Worm (Caenorhabditis elegans): ENCODE data around the gene Y57A10C.11.

Y57A10C.11 gene

DNA sequence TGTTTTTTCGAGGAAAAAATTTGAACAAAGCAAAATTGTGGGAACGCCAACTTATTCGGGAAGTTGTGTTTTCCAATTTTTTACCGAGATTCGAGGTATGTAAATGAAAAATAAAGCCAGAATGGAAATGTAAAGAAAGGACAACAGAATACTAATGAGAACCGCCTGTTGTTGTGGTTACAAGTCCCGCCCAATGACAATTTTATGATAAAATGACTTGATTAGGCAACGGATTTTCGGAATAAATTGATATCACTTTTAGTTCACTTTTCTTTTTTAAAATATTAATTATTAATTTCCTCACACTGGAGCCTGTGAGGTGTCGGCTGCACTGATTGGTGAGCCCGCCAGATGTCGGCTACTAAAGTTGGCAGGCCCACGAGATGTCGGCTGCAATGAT is 17.7 kb upstream of the Y57A10C.11 start, which contains the start of gene dct-12:
Gene dct-12, minus strand, starts transcription at position 101 of the 400 bp plus-strand sequence.
- TF ChIP-seq mab-9 (GFP tag; IDR thresholded peaks at IDR 0.05) (no peak), snu-23 (GFP tag; optimal IDR thresholded peaks at IDR 0.05) (no peak)

DNA sequence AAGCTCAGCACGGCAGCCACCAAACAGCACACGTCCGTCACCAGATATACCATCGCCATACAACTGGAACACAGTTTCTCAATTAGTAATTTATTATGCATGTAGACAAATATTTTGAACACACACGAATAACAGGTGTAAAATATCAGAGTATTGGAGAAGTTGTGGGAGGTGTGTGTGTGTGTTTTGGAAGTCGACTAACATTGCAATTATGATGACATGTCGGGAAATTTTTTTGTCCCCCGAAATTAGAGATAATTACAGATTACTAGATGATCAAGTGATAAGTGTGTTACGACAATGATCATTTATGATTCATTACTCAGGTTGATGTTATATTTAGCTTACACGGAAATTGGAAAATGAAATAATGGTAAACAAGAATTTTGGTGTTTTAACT is 15.0 kb upstream of the Y57A10C.11 start, which contains the start of gene Y57A10C.8:
Gene Y57A10C.8, minus strand, starts transcription at position 101 of the 400 bp plus-strand sequence.
- TF ChIP-seq nhr-76 (tag; optimal IDR thresholded peaks at IDR 0.05) = no peak
- TF ChIP-seq ets-5 (GFP tag; IDR thresholded peaks at IDR 0.05) = no peak
- no peak for TF ChIP-seq lin-39 (tag; optimal IDR thresholded peaks at IDR 0.05)
- no peak for TF ChIP-seq egl-13 (tag; optimal IDR thresholded peaks at IDR 0.05)
- TF ChIP-seq unc-86 (tag; optimal IDR thresholded peaks at IDR 0.05) = no peak
- no peak for TF ChIP-seq F16B12.6 (tag; optimal IDR thresholded peaks at IDR 0.05)
- no peak for TF ChIP-seq tlp-1 (tag; optimal IDR thresholded peaks at IDR 0.05)
- no peak for TF ChIP-seq C34B4.2 (tag; optimal IDR thresholded peaks at IDR 0.05)
- TF ChIP-seq unc-62 (GFP tag; optimal IDR thresholded peaks at IDR 0.05) = no peak
- no peak for TF ChIP-seq nhr-19 (GFP tag; conservative IDR thresholded peaks at IDR 0.05)
- TF ChIP-seq nhr-20 (tag; optimal IDR thresholded peaks at IDR 0.05) = no peak
- no peak for TF ChIP-seq elt-2 (tag; optimal IDR thresholded peaks at IDR 0.05)
- TF ChIP-seq grh-1 (GFP tag; IDR thresholded peaks at IDR 0.05) = no peak
- no peak for TF ChIP-seq nhr-28 (tag; optimal IDR thresholded peaks at IDR 0.05)
- no peak for TF ChIP-seq egl-27 (tag; optimal IDR thresholded peaks at IDR 0.05)

DNA sequence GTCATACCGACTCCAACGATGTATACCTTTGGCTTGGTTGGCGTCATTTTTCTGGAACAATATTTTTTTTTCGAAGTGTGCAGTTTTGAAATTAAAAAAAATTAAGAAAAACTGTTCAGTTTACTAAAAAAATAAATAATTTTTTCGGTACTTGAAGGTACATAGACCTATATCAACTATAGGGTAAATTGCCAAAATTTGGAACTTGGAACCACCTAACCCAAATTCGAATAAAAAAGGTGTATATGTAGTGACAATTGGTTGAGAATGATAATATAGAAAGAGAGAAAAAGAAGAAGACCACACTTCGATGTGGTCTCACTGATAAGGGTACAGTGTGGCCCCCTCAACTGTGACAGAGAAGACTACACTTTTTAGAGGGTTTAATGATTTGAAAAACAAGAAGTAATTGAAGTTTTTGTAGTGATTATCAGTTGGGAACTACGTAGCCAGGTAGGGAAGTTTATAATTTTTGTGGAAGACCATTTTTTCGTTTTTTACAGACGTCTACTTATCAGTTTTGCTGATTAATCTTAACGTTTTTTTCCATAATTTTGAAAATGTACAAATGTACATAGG is 11.0 kb upstream of the Y57A10C.11 start, which contains the start of gene daf-22:
Gene daf-22, minus strand, starts transcription at position 51 of the 579 bp plus-strand sequence.
- TF ChIP-seq nhr-20 (tag; optimal IDR thresholded peaks at IDR 0.05) (peak; percentile 75), mep-1 (tag; optimal IDR thresholded peaks at IDR 0.05) (no peak), fkh-10 (GFP tag; optimal IDR thresholded peaks at IDR 0.05) (no peak), elt-2 (tag; optimal IDR thresholded peaks at IDR 0.05) (peak; percentile 84), ceh-90 (tag; optimal IDR thresholded peaks at IDR 0.05) (no peak), lin-35 (GFP tag; optimal IDR thresholded peaks at IDR 0.05) (peak in 1 of 2 experiments; percentile 41), nhr-71 (tag; optimal IDR thresholded peaks at IDR 0.05) (no peak), elt-3 (tag; optimal IDR thresholded peaks at IDR 0.05) (peak in 3 of 6 experiments; percentile 25 to 74 (median 45)), hlh-4 (tag; optimal IDR thresholded peaks at IDR 0.05) (no peak), Y116A8C.19 (tag; optimal IDR thresholded peaks at IDR 0.05; ENCODE audit: borderline replicate concordance) (no peak), nhr-47 (tag; optimal IDR thresholded peaks at IDR 0.05) (no peak), hpl-2 (GFP tag; optimal IDR thresholded peaks at IDR 0.05) (peak; percentile 15), nhr-11 (tag; optimal IDR thresholded peaks at IDR 0.05) (no peak), nhr-90 (tag; optimal IDR thresholded peaks at IDR 0.05; ENCODE audit: poor library complexity) (peak; percentile 5), ztf-11 (tag; optimal IDR thresholded peaks at IDR 0.05) (no peak), skn-1 (tag; optimal IDR thresholded peaks at IDR 0.05) (no peak), unc-98 (GFP tag; IDR thresholded peaks at IDR 0.05) (no peak), snu-23 (GFP tag; optimal IDR thresholded peaks at IDR 0.05) (peak; percentile 3), unc-86 (tag; optimal IDR thresholded peaks at IDR 0.05) (no peak), ets-5 (GFP tag; IDR thresholded peaks at IDR 0.05) (no peak), blmp-1 (tag; optimal IDR thresholded peaks at IDR 0.05) (peak; percentile 5), efl-1 (optimal IDR thresholded peaks at IDR 0.05) (no peak), efl-1 (GFP tag; optimal IDR thresholded peaks at IDR 0.05 in 1 of 2) (peak in 1 of 2 experiments; percentile 80), C34B4.2 (tag; optimal IDR thresholded peaks at IDR 0.05) (no peak), mab-9 (GFP tag; IDR thresholded peaks at IDR 0.05) (no peak), nhr-28 (tag; optimal IDR thresholded peaks at IDR 0.05) (no peak)

DNA sequence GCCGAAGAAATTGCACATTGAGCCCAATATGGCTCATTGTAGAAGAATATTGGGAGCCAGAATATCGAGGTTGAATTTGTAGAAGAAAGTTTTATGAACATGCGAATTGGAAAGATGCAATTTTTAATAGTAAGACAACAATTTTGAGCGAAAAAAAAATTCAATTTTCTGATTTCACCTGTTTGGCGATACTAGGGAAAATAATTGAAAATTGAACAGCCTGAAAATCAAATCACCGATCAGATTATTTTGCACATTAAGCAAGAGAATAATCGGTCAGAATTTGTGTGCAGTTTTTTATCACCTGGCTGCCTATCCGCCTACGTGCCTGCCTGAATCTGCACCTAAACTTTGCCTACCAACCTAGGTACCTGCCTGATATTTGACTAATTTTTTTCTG is 5.8 kb upstream of the Y57A10C.11 start, which contains the start of gene sre-26:
Gene sre-26, minus strand, starts transcription at position 101 of the 400 bp plus-strand sequence.
- TF ChIP-seq zag-1 (tag; optimal IDR thresholded peaks at IDR 0.05) (no peak), C16A3.4 (tag; optimal IDR thresholded peaks at IDR 0.05) (no peak), xbp-1 (tag; optimal IDR thresholded peaks at IDR 0.05) (no peak), hpl-2 (GFP tag; optimal IDR thresholded peaks at IDR 0.05) (no peak), lin-13 (GFP tag; optimal IDR thresholded peaks at IDR 0.05) (no peak), ceh-82 (tag; optimal IDR thresholded peaks at IDR 0.05) (no peak), fkh-4 (tag; optimal IDR thresholded peaks at IDR 0.05; ENCODE audit: borderline replicate concordance) (no peak), dpl-1 (GFP tag; optimal IDR thresholded peaks at IDR 0.05) (no peak), ztf-4 (tag; optimal IDR thresholded peaks at IDR 0.05) (no peak)

Data from whole organism, L1 larva.